Worm (Caenorhabditis elegans) whole organism, early embryonic: ENCODE results near the gene srh-41.

Source experiments
- F13C5.2 ChIP-seq: sonication (generic microtip); optimal IDR thresholded peaks from 2 replicates; lab custom pipeline; 2017; ENCODE audit warnings: mild to moderate bottlenecking, missing genetic modification characterization, inconsistent platforms, missing compliant biosample characterization
- aly-1 ChIP-seq: sonication (generic microtip); optimal IDR thresholded peaks from 2 replicates; lab custom pipeline; 2016; ENCODE audit warnings: missing genetic modification characterization, missing compliant biosample characterization
- ama-1 ChIP-seq: fragments of 150-350 bp; optimal IDR thresholded peaks from 2 replicates; lab custom pipeline; 2014
- ceh-13 ChIP-seq: fragments of 200-800 bp; sonication (Bioruptor generic); optimal IDR thresholded peaks from 2 replicates; lab custom pipeline; 2018; ENCODE audit warnings: mild to moderate bottlenecking, missing genetic modification characterization, missing compliant biosample characterization
- flt-1 ChIP-seq: fragments of 200-800 bp; sonication (Bioruptor generic); IDR thresholded peaks from 2 replicates; pipeline ENCODE4 v1.3.6; 2022; ENCODE audit warnings: missing genetic modification characterization, missing compliant biosample characterization
- hmg-4 ChIP-seq: fragments of 200-800 bp; sonication (Bioruptor generic); optimal IDR thresholded peaks from 2 replicates; lab custom pipeline; 2018; ENCODE audit warnings: mild to moderate bottlenecking, missing genetic modification characterization, missing compliant biosample characterization
- sea-1 ChIP-seq: fragments of 200-800 bp; sonication (Bioruptor generic); conservative IDR thresholded peaks from 2 replicates; pipeline ENCODE4 v1.3.6; 2022; ENCODE audit warnings: missing genetic modification characterization, missing compliant biosample characterization

ce11 chrII:14239924-14240323 lies 47.3 kb downstream of the srh-41 start:
- TF ChIP-seq sea-1: no peak
- TF ChIP-seq ama-1 (lab: Kevin White, UChicago): no peak
- TF ChIP-seq aly-1 (tag; lab: Kevin White, UChicago): no peak
- no peak for TF ChIP-seq hmg-4 (GFP tag; lab: Kevin White, UChicago)
- no peak for TF ChIP-seq flt-1 (GFP tag; lab: Robert Waterston, UW)
- no peak for TF ChIP-seq ceh-13 (GFP tag; lab: Kevin White, UChicago)
- TF ChIP-seq F13C5.2 (tag; lab: Kevin White, UChicago): no peak
